Worm (Caenorhabditis elegans): Measurements from ENCODE around the gene F14F7.7.

DNA sequence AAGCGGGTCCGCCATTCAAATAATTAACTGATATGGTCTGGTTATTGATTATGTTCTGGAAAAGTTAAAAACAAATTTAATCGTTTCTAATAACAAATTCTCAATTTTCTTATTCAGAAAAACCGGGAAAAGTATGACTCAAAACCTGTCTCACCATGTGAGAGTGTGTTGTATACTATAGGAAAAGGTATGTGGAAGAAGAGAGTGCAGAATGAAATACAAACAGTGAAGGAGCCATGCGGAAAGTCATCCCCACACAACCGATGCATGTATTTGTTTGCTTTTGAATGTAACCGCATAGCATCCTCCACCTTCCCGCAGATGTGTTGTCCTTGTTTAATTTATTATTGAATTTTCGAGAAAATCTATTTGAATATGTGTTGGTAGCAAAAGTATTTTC is 30.2 kb upstream of the F14F7.7 start, which contains the start of gene ZK1010.8:
- no peak for TF ChIP-seq tbx-11 (GFP tag; IDR thresholded peaks at IDR 0.05)
- no peak for TF ChIP-seq ama-1 (optimal IDR thresholded peaks at IDR 0.05)
- no peak for TF ChIP-seq hmbx-1 (tag; optimal IDR thresholded peaks at IDR 0.05)
- TF ChIP-seq flt-1 (GFP tag; IDR thresholded peaks at IDR 0.05): no peak
- TF ChIP-seq scrt-1 (GFP tag; IDR thresholded peaks at IDR 0.05): no peak
- TF ChIP-seq tra-4 (tag; optimal IDR thresholded peaks at IDR 0.05): no peak
- no peak for TF ChIP-seq pes-1 (GFP tag; IDR thresholded peaks at IDR 0.05)
- TF ChIP-seq B0310.2 (tag; optimal IDR thresholded peaks at IDR 0.05): no peak
- TF ChIP-seq sea-1 (GFP tag; conservative IDR thresholded peaks at IDR 0.05): no peak
- no peak for TF ChIP-seq ceh-13 (GFP tag; optimal IDR thresholded peaks at IDR 0.05)
- TF ChIP-seq ets-7 (tag; optimal IDR thresholded peaks at IDR 0.05): no peak
- TF ChIP-seq aly-1 (tag; optimal IDR thresholded peaks at IDR 0.05): no peak

Data from whole organism, early embryonic.